Worm (Caenorhabditis elegans): ENCODE data around the gene M04C3.1.

The M04C3.1 gene

DNA sequence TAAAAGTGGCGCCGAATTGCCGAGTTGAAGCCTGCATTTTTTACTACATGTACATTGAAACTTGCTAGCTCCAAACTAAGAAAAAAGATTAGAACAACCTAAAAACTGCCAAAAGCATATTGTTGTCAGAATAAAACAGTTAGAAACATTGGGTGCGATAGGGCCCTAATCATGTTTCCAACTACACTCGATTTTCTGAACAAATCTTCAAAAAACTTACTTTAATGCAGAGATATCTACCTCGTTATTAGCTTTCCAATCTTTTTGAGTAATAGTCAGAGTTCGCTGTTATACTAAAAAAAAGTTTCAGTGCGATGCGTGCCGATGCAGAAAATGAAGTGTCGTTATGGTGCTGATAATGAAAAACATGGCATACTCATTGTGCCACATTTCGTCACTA is 10.2 kb upstream of the M04C3.1 start, which contains the start of the genes Y43F8B.13 and Y43F8B.14:
Y43F8B.13 (plus strand) TSS at position 301 of the 400 bp plus-strand sequence.
Y43F8B.14 (minus strand) TSS at position 322 of the 400 bp plus-strand sequence.
- no peak for TF ChIP-seq unc-62 (GFP tag; optimal IDR thresholded peaks at IDR 0.05)

ce11 chrV:19449544-19449943 is 4.1 kb upstream of the M04C3.1 start, which contains the start of gene M04C3.5:
M04C3.5 (plus strand) TSS chrV:19449733.
- TF ChIP-seq unc-62 (GFP tag; optimal IDR thresholded peaks at IDR 0.05), result no peak

ce11 chrV:19448805-19449204 is 3.4 kb upstream of the M04C3.1 start, which contains the start of gene M04C3.2:
M04C3.2 (minus strand) TSS chrV:19448905.
- TF ChIP-seq unc-62 (GFP tag; optimal IDR thresholded peaks at IDR 0.05), result no peak

DNA sequence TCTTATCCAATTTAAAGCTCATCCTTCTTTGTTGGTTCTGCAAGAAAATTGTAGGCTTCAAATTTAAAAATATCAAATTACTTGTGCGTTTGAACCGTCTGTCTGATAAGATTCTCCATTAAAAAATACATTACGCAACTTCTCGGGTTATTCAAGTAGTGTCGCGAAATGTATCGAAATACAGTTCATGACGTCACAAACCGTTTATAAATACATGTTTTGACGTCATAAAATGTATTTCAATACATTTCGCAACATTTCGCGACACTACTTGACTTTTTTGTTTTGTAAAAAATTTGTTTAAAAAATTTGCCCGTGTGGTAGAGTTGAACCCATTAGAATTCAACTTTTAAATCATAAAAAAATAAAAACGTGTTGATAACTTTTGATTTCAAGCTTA is 1.8 kb downstream of the M04C3.1 start:
- no peak for TF ChIP-seq unc-62 (GFP tag; optimal IDR thresholded peaks at IDR 0.05)

DNA sequence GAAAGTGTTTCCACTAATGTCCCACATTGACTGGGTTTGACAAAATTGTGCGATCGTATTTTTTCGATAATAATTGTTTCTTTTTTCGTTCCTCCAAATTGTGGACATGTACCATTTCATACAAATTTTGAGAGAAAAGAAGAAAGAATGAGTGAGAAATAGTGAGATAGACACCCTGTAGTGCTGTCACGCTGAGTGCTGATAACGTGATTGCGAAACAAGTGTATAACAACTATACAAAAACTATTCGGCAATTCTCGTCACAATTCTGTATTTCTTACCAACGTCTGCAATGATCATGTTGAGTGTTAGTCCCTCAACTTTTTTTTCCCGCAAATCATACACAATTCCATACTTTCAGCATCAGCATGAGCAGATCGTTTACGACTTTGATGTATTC is 9.1 kb downstream of the M04C3.1 start, which contains the start of gene C25F9.14:
C25F9.14 (plus strand) TSS at position 178 of the 400 bp plus-strand sequence.
- TF ChIP-seq unc-62 (GFP tag; optimal IDR thresholded peaks at IDR 0.05), result no peak

DNA sequence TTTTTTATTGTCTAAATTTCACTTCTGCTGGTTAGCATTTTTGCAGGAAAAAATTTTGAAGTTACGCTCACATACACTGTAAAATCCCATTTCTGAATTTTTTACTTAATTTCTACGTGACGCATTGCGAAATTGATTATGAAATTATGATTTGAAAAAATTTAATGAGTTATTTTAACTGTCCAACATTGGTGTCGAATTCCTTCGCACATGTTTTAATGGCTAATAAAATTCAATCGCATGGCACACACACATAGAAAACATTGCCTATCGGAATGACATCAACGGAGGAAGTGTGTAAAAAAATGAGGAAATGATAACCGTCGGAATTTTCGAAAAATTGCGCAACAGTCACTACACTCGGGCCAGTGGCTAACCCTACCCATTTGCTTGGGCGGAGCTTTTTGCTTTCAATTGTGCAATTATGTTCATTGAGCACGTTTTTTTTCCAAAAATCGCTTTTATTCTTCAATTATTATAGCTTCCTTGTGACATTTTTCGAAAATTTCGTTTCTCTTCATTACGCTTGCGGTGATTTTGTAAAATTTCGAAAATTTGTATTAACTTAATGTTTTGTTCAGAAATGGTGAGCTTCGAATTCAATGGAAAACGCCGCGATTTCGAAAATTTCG is 11.5 kb downstream of the M04C3.1 start, which contains the start of gene C25F9.16:
C25F9.16 (plus strand) TSS at position 582 of the 632 bp plus-strand sequence.
- no peak for TF ChIP-seq unc-62 (GFP tag; optimal IDR thresholded peaks at IDR 0.05)

DNA sequence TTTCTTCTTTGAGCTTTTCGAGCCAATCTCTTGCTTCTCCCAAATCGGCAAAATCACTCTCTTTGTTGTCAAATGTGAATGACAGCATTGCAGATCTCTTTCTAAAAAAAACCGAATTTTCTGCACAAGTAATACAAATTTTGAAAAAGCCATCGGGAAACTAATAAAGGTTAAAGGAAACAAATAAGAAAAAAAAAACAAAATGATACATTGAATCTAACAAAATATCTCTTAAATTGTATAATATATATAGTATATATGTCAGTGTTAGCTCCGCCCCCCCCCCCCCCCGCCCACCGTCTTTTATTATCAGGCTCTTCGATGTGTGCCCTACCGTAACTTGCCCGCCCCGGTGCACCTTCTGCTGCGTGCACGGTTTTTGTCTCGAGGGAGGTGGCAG is 12.4 kb downstream of the M04C3.1 start, which contains the start of gene C25F9.11:
C25F9.11 (minus strand) TSS at position 101 of the 400 bp plus-strand sequence.
- no peak for TF ChIP-seq unc-62 (GFP tag; optimal IDR thresholded peaks at IDR 0.05)

ce11 chrV:19432030-19432429 is 13.4 kb downstream of the M04C3.1 start:
- no peak for TF ChIP-seq unc-62 (GFP tag; optimal IDR thresholded peaks at IDR 0.05)

DNA sequence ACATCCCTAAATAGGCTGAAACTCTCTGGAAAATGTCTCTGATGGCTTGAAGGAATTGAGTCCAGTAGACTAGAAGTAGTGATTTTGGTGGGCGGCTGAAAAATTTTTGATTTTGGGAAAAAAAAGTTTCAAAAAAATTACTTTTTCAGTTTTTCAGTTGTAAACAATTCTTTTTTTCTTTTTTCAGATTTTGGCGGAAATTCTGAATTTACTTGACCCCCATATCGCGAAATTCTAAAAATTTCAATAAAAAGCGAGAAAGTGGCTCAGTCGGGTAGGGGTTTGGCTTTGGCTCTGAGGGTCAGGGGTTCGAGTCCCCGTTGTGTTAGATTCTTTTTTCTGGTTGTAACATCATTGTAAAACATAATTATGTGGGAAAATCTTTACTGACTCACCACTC is 14.4 kb downstream of the M04C3.1 start, which contains the start of gene srw-85:
srw-85 (minus strand) TSS at position 101 of the 400 bp plus-strand sequence.
- no peak for TF ChIP-seq unc-62 (GFP tag; optimal IDR thresholded peaks at IDR 0.05)

- TF ChIP-seq unc-62 (GFP tag; optimal IDR thresholded peaks at IDR 0.05), result no peak
Measured at ce11 chrV:19430351-19430913, 15.0 kb downstream of the M04C3.1 start.

ce11 chrV:19429605-19430004 is 15.8 kb downstream of the M04C3.1 start:
- no peak for TF ChIP-seq unc-62 (GFP tag; optimal IDR thresholded peaks at IDR 0.05)

- TF ChIP-seq unc-62 (GFP tag; optimal IDR thresholded peaks at IDR 0.05), result no peak
Measured at ce11 chrV:19428936-19429335, 16.5 kb downstream of the M04C3.1 start.

DNA sequence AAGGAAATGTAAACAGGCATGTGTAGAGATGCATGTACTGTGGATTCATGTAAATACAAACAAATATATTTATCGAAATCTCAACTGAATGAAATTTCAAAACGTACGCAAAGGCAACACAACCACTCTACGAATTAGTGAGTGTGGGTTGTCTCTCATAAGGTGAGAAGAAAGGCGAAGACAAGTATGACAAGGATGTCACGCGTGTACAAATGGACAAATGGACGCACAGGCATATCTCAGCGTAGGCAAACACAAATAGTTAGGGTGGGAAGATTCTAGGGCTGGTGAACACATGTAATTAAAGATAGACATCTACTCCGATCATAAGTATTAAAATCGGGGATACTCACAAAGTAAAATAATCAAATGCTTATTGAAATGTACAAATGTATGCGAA is 17.3 kb downstream of the M04C3.1 start:
- no peak for TF ChIP-seq unc-62 (GFP tag; optimal IDR thresholded peaks at IDR 0.05)

DNA sequence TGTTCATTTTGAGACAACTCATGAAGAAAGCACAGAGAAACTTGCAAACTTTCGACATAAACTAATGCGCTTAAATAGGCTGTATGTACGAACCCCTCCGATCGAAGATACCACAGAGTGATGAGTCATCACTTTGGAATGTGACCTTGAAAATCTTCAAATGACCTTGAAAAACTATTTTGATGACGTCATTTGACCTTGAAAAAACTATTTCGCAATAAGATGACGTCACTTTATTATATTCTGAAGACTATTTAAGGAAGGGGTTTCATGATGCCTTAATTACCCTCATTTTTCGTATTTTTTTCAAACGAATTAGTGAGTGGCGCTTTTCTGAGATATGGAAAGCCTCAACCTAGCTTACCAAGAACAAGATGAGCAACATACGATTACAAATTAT is 24.3 kb downstream of the M04C3.1 start, which contains the start of gene C25F9.2:
C25F9.2 (plus strand) TSS at position 341 of the 400 bp plus-strand sequence.
- TF ChIP-seq unc-62 (GFP tag; optimal IDR thresholded peaks at IDR 0.05), result no peak

- no peak for TF ChIP-seq unc-62 (GFP tag; optimal IDR thresholded peaks at IDR 0.05)
Measured at ce11 chrV:19417836-19418235, 27.6 kb downstream of the M04C3.1 start, which contains the start of gene C25F9.15. C25F9.15 (plus strand) TSS chrV:19418136.

ce11 chrV:19416475-19416874 is 28.9 kb downstream of the M04C3.1 start, which contains the start of the genes C25F9.4 and C25F9.9:
C25F9.4 (minus strand) TSS chrV:19416575.
C25F9.9 (plus strand) TSS chrV:19416611.
- TF ChIP-seq unc-62 (GFP tag; optimal IDR thresholded peaks at IDR 0.05), result no peak

ce11 chrV:19410663-19411062 is 34.7 kb downstream of the M04C3.1 start, which contains the start of gene C25F9.5:
C25F9.5 (minus strand) TSS chrV:19410857.
- TF ChIP-seq unc-62 (GFP tag; optimal IDR thresholded peaks at IDR 0.05), result no peak
